Fruit fly (Drosophila melanogaster): ENCODE data around the gene Ubc4.

- no peak for TF ChIP-seq psq (optimal IDR thresholded peaks at IDR 0.05)
- TF ChIP-seq Dll (optimal IDR thresholded peaks at IDR 0.05) = no peak
- no peak for TF ChIP-seq pan (optimal IDR thresholded peaks at IDR 0.05)
These were observed 22.6 kb upstream of the Ubc4 start for dm6 chr3L:9675528-9675963.
